Worm (Caenorhabditis elegans) whole organism, young adult: ENCODE measurements around the gene pho-11.

ENCODE experiments used
- F37B4.10 ChIP-seq: fragments of 200-800 bp; sonication (Bioruptor generic); IDR thresholded peaks from 2 replicates; pipeline ENCODE4 v1.3.6; 2022; ENCODE audit warnings: missing genetic modification characterization, missing compliant biosample characterization
- ama-1 ChIP-seq, 3 experiments: fragments of 150-350 bp in 1 of 3; sonication (generic microtip) in 2 of 3; optimal IDR thresholded peaks; 2 replicates each; lab custom pipeline; 2014 to 2018; ENCODE audit warnings: missing biosample characterization in 2 of 3, missing genetic modification characterization in 2 of 3, missing genetic modification reagents in 2 of 3
- ceh-58 ChIP-seq: fragments of 200-800 bp; sonication (Bioruptor generic); IDR thresholded peaks from 2 replicates; pipeline ENCODE4 v1.3.6; 2022; ENCODE audit warnings: missing genetic modification characterization, missing compliant biosample characterization
- dpl-1 ChIP-seq: fragments of 150-350 bp; optimal IDR thresholded peaks from 2 replicates; lab custom pipeline; 2014; ENCODE audit warnings: missing biosample characterization, missing genetic modification reagents, missing genetic modification characterization
- madf-3 ChIP-seq: fragments of 200-800 bp; sonication (Bioruptor generic); IDR thresholded peaks from 2 replicates; pipeline ENCODE4 v1.3.6; 2022; ENCODE audit warnings: missing genetic modification reagents, missing genetic modification characterization, missing compliant biosample characterization
- nfya-1 ChIP-seq: sonication (generic microtip); optimal IDR thresholded peaks from 2 replicates; lab custom pipeline; 2017; ENCODE audit warnings: antibody characterized with exemption, missing compliant biosample characterization, missing genetic modification characterization, borderline replicate concordance; ENCODE audit not compliant: insufficient read depth
- ztf-25 ChIP-seq: fragments of 200-800 bp; sonication (Bioruptor generic); IDR thresholded peaks from 2 replicates; pipeline ENCODE4 v1.3.6; 2022; ENCODE audit warnings: missing genetic modification reagents, missing genetic modification characterization, missing compliant biosample characterization

DNA sequence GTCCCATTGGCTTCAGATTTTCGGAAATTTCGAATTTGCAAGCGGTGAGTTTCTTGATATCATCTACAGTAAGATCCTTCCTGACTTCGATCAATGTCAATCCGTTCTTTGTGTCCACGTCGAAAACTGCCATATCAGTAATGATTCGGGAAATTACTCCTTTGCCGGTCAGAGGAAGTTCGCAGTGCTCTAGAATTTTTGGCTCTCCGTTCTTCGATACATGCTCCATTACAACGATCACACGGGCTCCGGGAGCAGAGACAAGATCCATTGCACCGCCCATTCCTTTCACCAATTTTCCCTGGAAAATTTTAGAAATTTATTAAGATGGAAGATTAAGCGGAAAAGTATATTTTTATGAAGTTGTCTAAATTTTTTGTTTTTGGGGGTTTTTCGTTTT, 2.9 kb downstream of the pho-11 start:
- TF ChIP-seq dpl-1 (GFP tag; lab: Kevin White, UChicago) (no peak), ztf-25 (GFP tag; lab: Robert Waterston, UW) (no peak), nfya-1 (tag; lab: Kevin White, UChicago) (no peak), madf-3 (GFP tag; lab: Robert Waterston, UW) (peak; percentile 71; the same call in 1 of the 2 replicates), ama-1 (optimal IDR thresholded peaks at IDR 0.05; lab: Kevin White, UChicago) (no peak), ama-1 (GFP tag; optimal IDR thresholded peaks at IDR 0.05; lab: Kevin White, UChicago) (no peak), ceh-58 (GFP tag; lab: Robert Waterston, UW) (no peak), F37B4.10 (GFP tag; lab: Robert Waterston, UW) (no peak)
